Worm (Caenorhabditis elegans): ENCODE data around the gene F37A4.1.

The F37A4.1 gene

ce11 chrIII:6690490-6690889, 32.7 kb upstream of the F37A4.1 start:
- TF ChIP-seq nhr-2 (tag; optimal IDR thresholded peaks at IDR 0.05) (no peak), ces-1 (GFP tag; optimal IDR thresholded peaks at IDR 0.05) (peak; percentile 57)

- no peak for TF ChIP-seq unc-120 (tag; optimal IDR thresholded peaks at IDR 0.05; ENCODE audit: poor library complexity, severe bottlenecking)
- TF ChIP-seq flh-1 (GFP tag; optimal IDR thresholded peaks at IDR 0.05), result no peak
- TF ChIP-seq ceh-39 (tag; optimal IDR thresholded peaks at IDR 0.05), result no peak
- TF ChIP-seq nhr-76 (tag; optimal IDR thresholded peaks at IDR 0.05), result no peak
Observed at ce11 chrIII:6693285-6693684, 29.9 kb upstream of the F37A4.1 start.

ce11 chrIII:6695189-6695588, 28.0 kb upstream of the F37A4.1 start:
- peak; percentile 69 for TF ChIP-seq ces-1 (GFP tag; optimal IDR thresholded peaks at IDR 0.05)
- no peak for TF ChIP-seq sptf-1 (tag; optimal IDR thresholded peaks at IDR 0.05)

ce11 chrIII:6705515-6705914, 17.7 kb upstream of the F37A4.1 start, which contains the start of gene F37A4.6:
Gene F37A4.6 (plus strand): TSS chrIII:6705815.
- TF ChIP-seq elt-3 (tag; optimal IDR thresholded peaks at IDR 0.05) (no peak), elt-1 (tag; optimal IDR thresholded peaks at IDR 0.05; ENCODE audit: borderline replicate concordance, insufficient read depth) (no peak), pha-4 (tag; optimal IDR thresholded peaks at IDR 0.05) (no peak), mep-1 (tag; optimal IDR thresholded peaks at IDR 0.05) (no peak), blmp-1 (tag; optimal IDR thresholded peaks at IDR 0.05) (no peak), ztf-11 (tag; optimal IDR thresholded peaks at IDR 0.05) (no peak), bed-3 (GFP tag; optimal IDR thresholded peaks at IDR 0.05) (no peak), nhr-28 (tag; optimal IDR thresholded peaks at IDR 0.05) (no peak), sem-2 (GFP tag; optimal IDR thresholded peaks at IDR 0.05) (no peak), ces-1 (GFP tag; optimal IDR thresholded peaks at IDR 0.05) (no peak), nhr-12 (tag; optimal IDR thresholded peaks at IDR 0.05) (no peak), M03D4.4 (tag; optimal IDR thresholded peaks at IDR 0.05) (no peak)

ce11 chrIII:6709983-6710382, 13.2 kb upstream of the F37A4.1 start, which contains the start of gene isw-1:
Gene isw-1 (minus strand): TSS chrIII:6710100.
- TF ChIP-seq unc-62 (GFP tag; optimal IDR thresholded peaks at IDR 0.05) (no peak), tbx-8 (GFP tag; optimal IDR thresholded peaks at IDR 0.05) (no peak), nhr-76 (tag; optimal IDR thresholded peaks at IDR 0.05) (no peak), nhr-2 (tag; optimal IDR thresholded peaks at IDR 0.05) (no peak), ces-1 (GFP tag; optimal IDR thresholded peaks at IDR 0.05) (no peak), ceh-39 (tag; optimal IDR thresholded peaks at IDR 0.05) (no peak), nhr-237 (tag; optimal IDR thresholded peaks at IDR 0.05) (peak; percentile 25), bed-3 (GFP tag; optimal IDR thresholded peaks at IDR 0.05) (no peak), unc-120 (tag; optimal IDR thresholded peaks at IDR 0.05; ENCODE audit: poor library complexity, severe bottlenecking) (no peak), lin-13 (tag; optimal IDR thresholded peaks at IDR 0.05) (peak; percentile 5)

- TF ChIP-seq sem-2 (GFP tag; optimal IDR thresholded peaks at IDR 0.05) (no peak), mep-1 (tag; optimal IDR thresholded peaks at IDR 0.05) (no peak), hlh-1 (tag; optimal IDR thresholded peaks at IDR 0.05) (no peak), unc-39 (tag; optimal IDR thresholded peaks at IDR 0.05) (no peak), nhr-28 (tag; optimal IDR thresholded peaks at IDR 0.05) (no peak), blmp-1 (tag; optimal IDR thresholded peaks at IDR 0.05) (no peak), ceh-83 (GFP tag; optimal IDR thresholded peaks at IDR 0.05) (no peak), sptf-1 (tag; optimal IDR thresholded peaks at IDR 0.05) (no peak), nhr-2 (tag; optimal IDR thresholded peaks at IDR 0.05) (no peak), ceh-39 (tag; optimal IDR thresholded peaks at IDR 0.05) (no peak)
Observed at ce11 chrIII:6711590-6711989, 11.6 kb upstream of the F37A4.1 start, which contains the start of gene F37A4.5. Gene F37A4.5 (plus strand): TSS chrIII:6711890.

ce11 chrIII:6713266-6713665, 9.9 kb upstream of the F37A4.1 start, which contains the start of gene F37A4.4:
Gene F37A4.4 (plus strand): TSS chrIII:6713566.
- TF ChIP-seq unc-120 (tag; optimal IDR thresholded peaks at IDR 0.05; ENCODE audit: poor library complexity, severe bottlenecking) (no peak), hlh-1 (tag; optimal IDR thresholded peaks at IDR 0.05) (no peak), elt-1 (tag; optimal IDR thresholded peaks at IDR 0.05; ENCODE audit: borderline replicate concordance, insufficient read depth) (no peak), zip-8 (tag; optimal IDR thresholded peaks at IDR 0.05) (no peak), elt-3 (tag; optimal IDR thresholded peaks at IDR 0.05) (no peak), lin-13 (tag; optimal IDR thresholded peaks at IDR 0.05) (no peak), drap-1 (GFP tag; optimal IDR thresholded peaks at IDR 0.05) (no peak), bed-3 (GFP tag; optimal IDR thresholded peaks at IDR 0.05) (no peak), nhr-2 (tag; optimal IDR thresholded peaks at IDR 0.05) (no peak), ceh-43 (GFP tag; optimal IDR thresholded peaks at IDR 0.05) (no peak), mls-2 (tag; optimal IDR thresholded peaks at IDR 0.05) (no peak), unc-39 (tag; optimal IDR thresholded peaks at IDR 0.05) (no peak), mep-1 (tag; optimal IDR thresholded peaks at IDR 0.05) (no peak), pha-4 (tag; optimal IDR thresholded peaks at IDR 0.05) (no peak), sptf-1 (tag; optimal IDR thresholded peaks at IDR 0.05) (no peak), cnd-1 (tag; optimal IDR thresholded peaks at IDR 0.05) (no peak), nhr-76 (tag; optimal IDR thresholded peaks at IDR 0.05) (no peak), snpc-4 (tag; optimal IDR thresholded peaks at IDR 0.05) (no peak)
